Worm (Caenorhabditis elegans) whole organism, L4 larva: ENCODE data around the gene str-165.

Source experiments
- Y75B8A.6 ChIP-seq: fragments of 200-800 bp; sonication (Bioruptor generic); IDR thresholded peaks from 2 replicates; pipeline ENCODE4 v1.3.6; 2022; ENCODE audit warnings: missing genetic modification reagents, missing genetic modification characterization, missing compliant biosample characterization
- ZK546.5 ChIP-seq, 2 experiments: sonication (generic microtip); optimal IDR thresholded peaks; 2 replicates each; lab custom pipeline; 2017; ENCODE audit warnings: missing biosample characterization in 2 of 2, missing genetic modification characterization in 2 of 2
- ceh-28 ChIP-seq: fragments of 150-350 bp; optimal IDR thresholded peaks from 2 replicates; lab custom pipeline; 2014; ENCODE audit warnings: missing biosample characterization, missing genetic modification reagents, missing genetic modification characterization
- dpl-1 ChIP-seq: fragments of 150-350 bp; optimal IDR thresholded peaks from 2 replicates; lab custom pipeline; 2014; ENCODE audit warnings: missing biosample characterization, missing genetic modification reagents, missing genetic modification characterization
- lin-1 ChIP-seq: fragments of 200-800 bp; sonication (Bioruptor generic); IDR thresholded peaks from 2 replicates; pipeline ENCODE4 v1.3.6; 2022; ENCODE audit warnings: missing genetic modification reagents, missing genetic modification characterization, missing compliant biosample characterization
- nhr-237 ChIP-seq: sonication (generic microtip); optimal IDR thresholded peaks from 2 replicates; lab custom pipeline; 2017; ENCODE audit warnings: missing biosample characterization, missing genetic modification characterization
- vab-7 ChIP-seq: fragments of 200-800 bp; sonication (Bioruptor generic); IDR thresholded peaks from 2 replicates; pipeline ENCODE4 v1.3.6; 2022; ENCODE audit warnings: missing genetic modification reagents, missing genetic modification characterization, missing compliant biosample characterization
- zfp-2 ChIP-seq: sonication (generic microtip); optimal IDR thresholded peaks from 2 replicates; lab custom pipeline; 2016; ENCODE audit warnings: mild to moderate bottlenecking, missing genetic modification characterization, missing compliant biosample characterization
- ztf-7 ChIP-seq: fragments of 150-350 bp; optimal IDR thresholded peaks from 2 replicates; lab custom pipeline; 2014; ENCODE audit warnings: missing biosample characterization, missing genetic modification characterization

Gene str-165

DNA sequence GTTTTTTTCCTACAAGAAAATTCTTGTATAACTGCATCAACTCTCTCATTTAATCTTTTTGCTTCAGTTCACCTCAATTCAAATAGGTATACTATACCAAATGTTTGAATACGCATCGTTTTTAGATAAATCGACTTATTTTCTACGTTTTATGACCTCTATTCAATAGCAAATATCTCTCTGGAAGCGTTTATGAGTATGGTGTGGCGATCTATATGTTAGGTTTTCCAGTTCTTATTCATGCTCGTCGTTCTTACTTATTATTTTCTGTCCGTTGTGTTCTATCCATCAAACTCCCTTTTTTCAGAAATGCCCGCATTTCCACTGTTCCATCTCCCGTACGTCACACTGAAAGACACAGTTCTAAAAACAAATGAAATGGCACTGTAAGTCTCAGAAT, 49.7 kb downstream of the str-165 start, which contains the start of gene T22G5.3:
TSS of gene T22G5.3 (plus strand) at position 301 of the 400 bp plus-strand sequence.
- TF ChIP-seq nhr-237, result no peak
- TF ChIP-seq zfp-2 (tag; lab: Kevin White, UChicago), result no peak
- no peak for TF ChIP-seq vab-7 (GFP tag; lab: Robert Waterston, UW)
- TF ChIP-seq Y75B8A.6, result no peak
- TF ChIP-seq ztf-7 (tag; lab: Kevin White, UChicago), result no peak
- TF ChIP-seq ceh-28, result no peak
- TF ChIP-seq lin-1 (GFP tag; lab: Robert Waterston, UW), result no peak
- TF ChIP-seq dpl-1, result no peak
- TF ChIP-seq ZK546.5 (tag; optimal IDR thresholded peaks at IDR 0.05; lab: Kevin White, UChicago), result no peak
- TF ChIP-seq, all 104 proteins: peak for 0
